Fruit fly (Drosophila melanogaster): ENCODE measurements around the gene jp.
A peak's percentile ranks its signal among the peaks of the same experiment; 100 is the strongest.

The jp gene

dm6 chr2L:9569588-9570434 is 3.3 kb upstream of the jp start (continued):
- TF ChIP-seq CG7786 (GFP tag; optimal IDR thresholded peaks at IDR 0.05), result peak; percentile 82
- peak; percentile 67 for TF ChIP-seq MBD-R2 (GFP tag; IDR thresholded peaks at IDR 0.05)
- peak; percentile 89 for TF ChIP-seq CG13624 (GFP tag; optimal IDR thresholded peaks at IDR 0.05)
- peak; percentile 58 for TF ChIP-seq pnt (GFP tag; optimal IDR thresholded peaks at IDR 0.05)
- peak; percentile 95 for TF ChIP-seq az2 (GFP tag; optimal IDR thresholded peaks at IDR 0.05)
- peak; percentile 72 for TF ChIP-seq toy (GFP tag; IDR thresholded peaks at IDR 0.05)
- peak; percentile 43; the same call in 2 of the 3 replicates for TF ChIP-seq CG16813 (GFP tag; IDR thresholded peaks at IDR 0.05; ENCODE audit: partially characterized antibody)
- TF ChIP-seq wdn (GFP tag; IDR thresholded peaks at IDR 0.05), result no peak; the same call in 1 of the 2 replicates
- peak; percentile 56 for TF ChIP-seq stwl (tag; optimal IDR thresholded peaks at IDR 0.05)
- peak; percentile 97 for TF ChIP-seq HHEX (GFP tag; optimal IDR thresholded peaks at IDR 0.05)
- TF ChIP-seq CG8944 (GFP tag; optimal IDR thresholded peaks at IDR 0.05), result peak; percentile 73
- TF ChIP-seq Ptx1 (GFP tag; IDR thresholded peaks at IDR 0.05), result peak; percentile 93
- peak; percentile 92 for TF ChIP-seq tgo (GFP tag; IDR thresholded peaks at IDR 0.05)
- peak; percentile 94 for TF ChIP-seq nom (GFP tag; optimal IDR thresholded peaks at IDR 0.05)
- peak; percentile 67 for TF ChIP-seq CG17186 (GFP tag; optimal IDR thresholded peaks at IDR 0.05)
- TF ChIP-seq CG4328 (GFP tag; optimal IDR thresholded peaks at IDR 0.05), result peak; percentile 95
- peak; percentile 87 for TF ChIP-seq trh (GFP tag; optimal IDR thresholded peaks at IDR 0.05)
- TF ChIP-seq CG10543 (GFP tag; optimal IDR thresholded peaks at IDR 0.05), result peak; percentile 96
- TF ChIP-seq bcd (GFP tag; optimal IDR thresholded peaks at IDR 0.05), result peak; percentile 98
- peak; percentile 49 for TF ChIP-seq repo (GFP tag; optimal IDR thresholded peaks at IDR 0.05)
- peak; percentile 92 for TF ChIP-seq Dbx (GFP tag; IDR thresholded peaks at IDR 0.05)
- peak; percentile 58 for TF ChIP-seq btn (GFP tag; optimal IDR thresholded peaks at IDR 0.05)
- peak; percentile 85 for TF ChIP-seq CG32767 (GFP tag; IDR thresholded peaks at IDR 0.05)
- no peak for TF ChIP-seq sna (GFP tag; IDR thresholded peaks at IDR 0.05; ENCODE audit: partially characterized antibody)
- peak; percentile 86 for TF ChIP-seq CHES-1-like (GFP tag; optimal IDR thresholded peaks at IDR 0.05)
- TF ChIP-seq BEAF-32 (GFP tag; optimal IDR thresholded peaks at IDR 0.05), result peak; percentile 19
- TF ChIP-seq Chrac-16 (GFP tag; optimal IDR thresholded peaks at IDR 0.05), result peak; percentile 95
- TF ChIP-seq peb (GFP tag; IDR thresholded peaks at IDR 0.05), result peak; percentile 78
- TF ChIP-seq crc (GFP tag; optimal IDR thresholded peaks at IDR 0.05), result peak; percentile 58
- TF ChIP-seq slou (GFP tag; optimal IDR thresholded peaks at IDR 0.05), result peak; percentile 92
- peak; percentile 82 for TF ChIP-seq CG12071 (GFP tag; optimal IDR thresholded peaks at IDR 0.05)
- peak; percentile 95 for TF ChIP-seq Hr3 (GFP tag; optimal IDR thresholded peaks at IDR 0.05)
- TF ChIP-seq CG14710 (tag; optimal IDR thresholded peaks at IDR 0.05), result peak; percentile 93
- TF ChIP-seq CG32772 (GFP tag; IDR thresholded peaks at IDR 0.05), result peak; percentile 82
- peak; percentile 82 for TF ChIP-seq tup (GFP tag; optimal IDR thresholded peaks at IDR 0.05)
- TF ChIP-seq unpg (GFP tag; optimal IDR thresholded peaks at IDR 0.05), result peak; percentile 96
- peak; percentile 97 for TF ChIP-seq gcm2 (GFP tag; optimal IDR thresholded peaks at IDR 0.05)
- peak; percentile 89 for TF ChIP-seq CG1647 (GFP tag; optimal IDR thresholded peaks at IDR 0.05)
- TF ChIP-seq CG32532 (GFP tag; IDR thresholded peaks at IDR 0.05), result peak; percentile 94
- peak; percentile 82 for TF ChIP-seq ap (GFP tag; IDR thresholded peaks at IDR 0.05)
- peak; percentile 98 for TF ChIP-seq Meics (GFP tag; optimal IDR thresholded peaks at IDR 0.05)
- peak; percentile 84 for TF ChIP-seq exex (tag; optimal IDR thresholded peaks at IDR 0.05)
- TF ChIP-seq lab (GFP tag; optimal IDR thresholded peaks at IDR 0.05), result peak; percentile 98
- TF ChIP-seq CG11560 (tag; IDR thresholded peaks at IDR 0.05), result peak; percentile 81
- TF ChIP-seq fd96Cb (tag; optimal IDR thresholded peaks at IDR 0.05), result peak; percentile 96
- TF ChIP-seq ranshi (GFP tag; IDR thresholded peaks at IDR 0.05), result peak; percentile 86
- peak; percentile 92 for TF ChIP-seq vfl (GFP tag; optimal IDR thresholded peaks at IDR 0.05)
- TF ChIP-seq phol (tag; optimal IDR thresholded peaks at IDR 0.05), result peak; percentile 96
- TF ChIP-seq CG6689 (GFP tag; IDR thresholded peaks at IDR 0.05), result peak; percentile 95

Data from whole organism, embryonic.